Worm (Caenorhabditis elegans): ENCODE results near the gene cut-3.

DNA sequence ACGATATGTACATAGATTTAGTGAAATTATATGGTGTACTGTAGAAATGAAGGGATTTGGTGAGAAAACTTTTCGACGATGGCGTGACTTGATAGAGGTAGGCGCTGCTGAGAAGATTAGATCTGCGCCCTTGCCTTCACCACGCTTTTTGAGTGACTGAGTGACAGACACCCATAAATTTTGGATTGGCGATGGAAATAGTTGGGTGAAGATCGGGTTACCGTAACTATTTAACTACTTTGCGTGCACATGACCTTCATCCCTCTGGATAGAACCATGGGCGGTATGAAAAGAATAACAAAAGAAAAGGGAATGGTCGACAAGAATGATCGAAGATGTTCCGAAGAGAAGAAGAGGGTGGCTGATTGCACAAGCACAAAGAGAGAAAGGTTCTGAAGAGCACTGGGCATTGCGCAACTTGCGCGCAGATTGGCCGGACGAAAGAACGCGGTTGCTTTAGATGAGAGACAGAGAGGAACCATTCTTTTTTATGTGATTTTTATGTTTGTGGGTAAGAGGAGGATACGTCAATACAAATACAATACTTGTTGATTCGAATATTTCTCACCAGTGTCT, 31.1 kb downstream of the cut-3 start:
- no peak for TF ChIP-seq W03F9.2 (tag; optimal IDR thresholded peaks at IDR 0.05)
- TF ChIP-seq dao-5 (tag; optimal IDR thresholded peaks at IDR 0.05), result no peak

Measured in whole organism, L4/young adult.